Fruit fly (Drosophila melanogaster): ENCODE results near the gene kis.
A peak's percentile ranks its signal among the peaks of the same experiment; 100 is the strongest.

kis gene

DNA sequence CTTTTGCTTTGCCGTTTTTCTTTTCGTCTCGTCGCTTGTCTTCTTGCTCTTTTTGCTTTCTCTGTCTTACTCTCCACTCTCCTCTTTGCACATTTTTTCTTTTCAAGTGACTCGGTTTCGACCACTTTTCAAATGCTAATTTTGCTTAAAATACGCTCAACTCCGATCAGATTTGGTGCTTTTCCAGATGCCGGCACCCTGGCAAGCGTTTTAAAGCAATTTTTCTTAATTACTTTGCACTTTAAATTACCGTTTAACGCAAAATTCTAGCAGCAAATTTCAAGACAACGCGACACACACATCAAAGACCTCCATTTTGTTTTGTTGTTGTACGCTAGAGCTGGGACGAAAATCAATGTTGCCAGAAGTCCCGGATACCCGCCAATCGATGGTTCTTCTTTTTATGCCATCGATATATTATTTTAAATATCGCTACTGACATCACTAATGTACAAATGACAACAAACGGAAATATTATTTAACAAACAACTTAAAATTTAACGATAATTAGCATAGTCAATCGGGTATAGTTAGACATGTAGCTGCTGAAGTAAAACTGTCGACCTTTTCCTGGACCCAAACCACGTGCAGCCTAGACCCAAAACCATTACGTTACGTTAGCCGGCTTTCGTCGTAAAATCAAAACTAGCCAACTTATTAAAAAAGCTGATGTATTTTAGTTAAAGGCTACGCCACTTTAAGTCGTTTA is at the start of gene kis:
Gene kis (minus strand): TSS at position 317 of the 709 bp plus-strand sequence.
- TF ChIP-seq CG12605 (GFP tag; IDR thresholded peaks at IDR 0.05) (no peak; the same call in 1 of the 2 replicates), CG14655 (GFP tag; optimal IDR thresholded peaks at IDR 0.05) (peak; percentile 28), Pif1B (GFP tag; optimal IDR thresholded peaks at IDR 0.05) (no peak), Snoo (tag; optimal IDR thresholded peaks at IDR 0.05) (no peak), CG8159 (tag; optimal IDR thresholded peaks at IDR 0.05) (peak; percentile 39), CG9948 (tag; optimal IDR thresholded peaks at IDR 0.05) (no peak), EcR (GFP tag; optimal IDR thresholded peaks at IDR 0.05) (peak; percentile 55), CG13204 (GFP tag; optimal IDR thresholded peaks at IDR 0.05) (no peak), CG15710 (tag; optimal IDR thresholded peaks at IDR 0.05) (peak; percentile 16), gl (tag; optimal IDR thresholded peaks at IDR 0.05) (peak; percentile 30), Ets98B (GFP tag; IDR thresholded peaks at IDR 0.05) (0 out of 2 replicates have a peak, but pooled peaks have one; percentile 10), CG17806 (tag; optimal IDR thresholded peaks at IDR 0.05) (peak; percentile 1)

DNA sequence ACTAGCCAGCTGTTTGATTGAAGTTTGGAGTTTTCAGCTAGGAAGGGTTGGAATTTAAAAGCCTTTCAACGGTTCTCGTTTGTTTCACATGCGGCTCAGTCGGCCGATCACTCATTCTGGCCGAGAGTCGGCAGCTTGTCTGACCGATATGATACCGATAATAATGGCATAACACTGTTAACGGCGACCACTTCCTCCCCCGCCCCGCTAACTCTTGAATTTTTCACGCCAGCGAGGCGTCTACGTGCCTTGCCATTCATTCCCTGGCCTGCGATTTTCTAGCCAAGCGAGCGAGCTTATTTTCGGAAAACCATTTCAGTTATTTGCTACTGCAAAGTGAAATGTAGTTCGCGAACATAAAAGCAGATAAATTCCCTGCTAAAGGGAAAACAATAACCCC is 49.4 kb upstream of the kis start:
- TF ChIP-seq CG34367 (tag; optimal IDR thresholded peaks at IDR 0.05), result no peak
- no peak for TF ChIP-seq rn (GFP tag; IDR thresholded peaks at IDR 0.05)
- no peak for TF ChIP-seq fd96Ca (GFP tag; IDR thresholded peaks at IDR 0.05)
- no peak for TF ChIP-seq CG8159 (tag; optimal IDR thresholded peaks at IDR 0.05)
- no peak for TF ChIP-seq Pif1A (GFP tag; optimal IDR thresholded peaks at IDR 0.05)
- TF ChIP-seq CG15710 (tag; optimal IDR thresholded peaks at IDR 0.05), result no peak
- TF ChIP-seq CG12605 (GFP tag; IDR thresholded peaks at IDR 0.05), result no peak
- no peak for TF ChIP-seq Snoo (tag; optimal IDR thresholded peaks at IDR 0.05)
- TF ChIP-seq CG17806 (tag; optimal IDR thresholded peaks at IDR 0.05), result no peak
- TF ChIP-seq CG14655 (GFP tag; optimal IDR thresholded peaks at IDR 0.05), result no peak
- TF ChIP-seq CG8301 (tag; optimal IDR thresholded peaks at IDR 0.05), result no peak
- TF ChIP-seq Pif1B (GFP tag; optimal IDR thresholded peaks at IDR 0.05), result no peak
- TF ChIP-seq Ets98B (GFP tag; IDR thresholded peaks at IDR 0.05), result no peak
- TF ChIP-seq gl (tag; optimal IDR thresholded peaks at IDR 0.05), result no peak
- TF ChIP-seq CG32121 (GFP tag; IDR thresholded peaks at IDR 0.05), result no peak
- TF ChIP-seq EcR (GFP tag; optimal IDR thresholded peaks at IDR 0.05), result no peak
- TF ChIP-seq CG4496 (GFP tag; IDR thresholded peaks at IDR 0.05), result no peak
- TF ChIP-seq CG13204 (GFP tag; optimal IDR thresholded peaks at IDR 0.05), result no peak

dm6 chr2L:299038-299437 is 48.4 kb upstream of the kis start:
- TF ChIP-seq Snoo (tag; optimal IDR thresholded peaks at IDR 0.05) (no peak), CG4496 (GFP tag; IDR thresholded peaks at IDR 0.05) (no peak), CG15710 (tag; optimal IDR thresholded peaks at IDR 0.05) (no peak), CG12605 (GFP tag; IDR thresholded peaks at IDR 0.05) (no peak), CG14655 (GFP tag; optimal IDR thresholded peaks at IDR 0.05) (no peak)

dm6 chr2L:298285-298644 is 47.6 kb upstream of the kis start:
- TF ChIP-seq CG9948 (tag; optimal IDR thresholded peaks at IDR 0.05) (no peak), CG14655 (GFP tag; optimal IDR thresholded peaks at IDR 0.05) (no peak), Pif1A (GFP tag; optimal IDR thresholded peaks at IDR 0.05) (no peak), Pif1B (GFP tag; optimal IDR thresholded peaks at IDR 0.05) (no peak), CG13204 (GFP tag; optimal IDR thresholded peaks at IDR 0.05) (peak; percentile 79), D1 (tag; optimal IDR thresholded peaks at IDR 0.05) (no peak), Snoo (tag; optimal IDR thresholded peaks at IDR 0.05) (no peak), CG12605 (GFP tag; IDR thresholded peaks at IDR 0.05) (no peak), fd96Ca (GFP tag; IDR thresholded peaks at IDR 0.05) (peak; percentile 16; the same call in 1 of the 3 replicates), CG4496 (GFP tag; IDR thresholded peaks at IDR 0.05) (no peak), CG34367 (tag; optimal IDR thresholded peaks at IDR 0.05) (no peak), CG17806 (tag; optimal IDR thresholded peaks at IDR 0.05) (no peak), CG15710 (tag; optimal IDR thresholded peaks at IDR 0.05) (no peak), gl (tag; optimal IDR thresholded peaks at IDR 0.05) (no peak), EcR (GFP tag; optimal IDR thresholded peaks at IDR 0.05) (no peak), rn (GFP tag; IDR thresholded peaks at IDR 0.05) (no peak), CG32121 (GFP tag; IDR thresholded peaks at IDR 0.05) (peak; percentile 62; the same call in 1 of the 2 replicates), CG8159 (tag; optimal IDR thresholded peaks at IDR 0.05) (no peak), Ets98B (GFP tag; IDR thresholded peaks at IDR 0.05) (peak; percentile 22; the same call in 1 of the 2 replicates)

- peak; percentile 67; the same call in 1 of the 2 replicates for TF ChIP-seq CG32121 (GFP tag; IDR thresholded peaks at IDR 0.05)
- TF ChIP-seq fd96Ca (GFP tag; IDR thresholded peaks at IDR 0.05), result peak; percentile 54; the same call in 1 of the 3 replicates
- peak; percentile 75 for TF ChIP-seq CG17806 (tag; optimal IDR thresholded peaks at IDR 0.05)
- TF ChIP-seq gl (tag; optimal IDR thresholded peaks at IDR 0.05), result no peak
- TF ChIP-seq EcR (GFP tag; optimal IDR thresholded peaks at IDR 0.05), result no peak
- TF ChIP-seq CG8301 (tag; optimal IDR thresholded peaks at IDR 0.05), result peak; percentile 71
- no peak for TF ChIP-seq D1 (tag; optimal IDR thresholded peaks at IDR 0.05)
- peak; percentile 90 for TF ChIP-seq CG15710 (tag; optimal IDR thresholded peaks at IDR 0.05)
- TF ChIP-seq CG12605 (GFP tag; IDR thresholded peaks at IDR 0.05), result peak; percentile 63
- peak; percentile 83 for TF ChIP-seq CG9948 (tag; optimal IDR thresholded peaks at IDR 0.05)
- TF ChIP-seq Snoo (tag; optimal IDR thresholded peaks at IDR 0.05), result peak; percentile 89
- TF ChIP-seq CG4496 (GFP tag; IDR thresholded peaks at IDR 0.05), result peak; percentile 85
- TF ChIP-seq Pif1A (GFP tag; optimal IDR thresholded peaks at IDR 0.05), result peak; percentile 83
- peak; percentile 73 for TF ChIP-seq Ets98B (GFP tag; IDR thresholded peaks at IDR 0.05)
- peak; percentile 53 for TF ChIP-seq Pif1B (GFP tag; optimal IDR thresholded peaks at IDR 0.05)
- peak; percentile 48; the same call in 1 of the 2 replicates for TF ChIP-seq rn (GFP tag; IDR thresholded peaks at IDR 0.05)
- TF ChIP-seq CG10348 (GFP tag; IDR thresholded peaks at IDR 0.05), result peak; percentile 79
- TF ChIP-seq CG14655 (GFP tag; optimal IDR thresholded peaks at IDR 0.05), result no peak
- peak; percentile 87 for TF ChIP-seq CG8159 (tag; optimal IDR thresholded peaks at IDR 0.05)
- peak; percentile 80 for TF ChIP-seq CG34367 (tag; optimal IDR thresholded peaks at IDR 0.05)
Observed at dm6 chr2L:297480-298284, 47.1 kb upstream of the kis start, which contains the start of gene Pi3K21B. Gene Pi3K21B, plus strand, starts transcription at chr2L:297880.

All from whole organism, pupa.